Worm (Caenorhabditis elegans): ENCODE measurements around the gene tag-153.

ce11 chrV:9349687-9350086 lies 26.8 kb downstream of the tag-153 start, which contains the start of gene srx-47:
- TF ChIP-seq nhr-12 (tag; optimal IDR thresholded peaks at IDR 0.05): no peak
- no peak for TF ChIP-seq nhr-28 (tag; optimal IDR thresholded peaks at IDR 0.05)
- TF ChIP-seq nhr-237 (tag; optimal IDR thresholded peaks at IDR 0.05): no peak
- TF ChIP-seq unc-62 (GFP tag; optimal IDR thresholded peaks at IDR 0.05): no peak
- no peak for TF ChIP-seq lsy-2 (tag; optimal IDR thresholded peaks at IDR 0.05)
- TF ChIP-seq elt-3 (tag; optimal IDR thresholded peaks at IDR 0.05): no peak
- TF ChIP-seq ces-1 (GFP tag; optimal IDR thresholded peaks at IDR 0.05): no peak
- no peak for TF ChIP-seq snpc-4 (tag; optimal IDR thresholded peaks at IDR 0.05)
